Fruit fly (Drosophila melanogaster) whole organism, embryonic: ENCODE data around the gene Coq7.

Source experiments
- CG10654 ChIP-seq: fragments of 200-800 bp; sonication (Bioruptor generic); optimal IDR thresholded peaks from 2 replicates; lab custom pipeline; 2016; ENCODE audit warnings: missing biosample characterization, missing genetic modification characterization
- CG1233 ChIP-seq: fragments of 200-800 bp; sonication (Bioruptor generic); optimal IDR thresholded peaks from 4 replicates; lab custom pipeline; 2018; ENCODE audit warnings: missing biosample characterization, mild to moderate bottlenecking, missing genetic modification characterization
- CG12769 ChIP-seq: fragments of 200-800 bp; sonication (Bioruptor generic); optimal IDR thresholded peaks from 2 replicates; lab custom pipeline; 2019; ENCODE audit warnings: missing biosample characterization, mild to moderate bottlenecking, missing genetic modification characterization, moderate library complexity
- CG13624 ChIP-seq: fragments of 200-800 bp; sonication (Bioruptor generic); optimal IDR thresholded peaks from 2 replicates; lab custom pipeline; 2016; ENCODE audit warnings: missing biosample characterization, missing genetic modification characterization
- CG14710 ChIP-seq: fragments of 200-800 bp; sonication (Bioruptor generic); optimal IDR thresholded peaks from 3 replicates; lab custom pipeline; 2019; ENCODE audit warnings: missing biosample characterization, mild to moderate bottlenecking, missing genetic modification characterization, moderate library complexity
- CG1602 ChIP-seq: fragments of 200-800 bp; sonication (Bioruptor generic); optimal IDR thresholded peaks from 3 replicates; lab custom pipeline; 2016; ENCODE audit warnings: missing biosample characterization, missing genetic modification characterization
- CG16815 ChIP-seq: fragments of 200-800 bp; sonication (Bioruptor generic); optimal IDR thresholded peaks from 3 replicates; lab custom pipeline; 2017; ENCODE audit warnings: missing biosample characterization, mild to moderate bottlenecking, missing genetic modification characterization
- CG17912 ChIP-seq: fragments of 200-800 bp; sonication (Bioruptor generic); optimal IDR thresholded peaks from 2 replicates; lab custom pipeline; 2018; ENCODE audit warnings: missing biosample characterization, mild to moderate bottlenecking, missing genetic modification characterization
- CG18011 ChIP-seq: fragments of 200-800 bp; sonication (Bioruptor generic); optimal IDR thresholded peaks from 2 replicates; lab custom pipeline; 2017; ENCODE audit warnings: missing biosample characterization, missing genetic modification characterization, mild to moderate bottlenecking, moderate library complexity, missing genotype
- CG18262 ChIP-seq: fragments of 200-800 bp; optimal IDR thresholded peaks from 3 replicates; lab custom pipeline; 2019; ENCODE audit warnings: missing biosample characterization, mild to moderate bottlenecking, missing genetic modification characterization, moderate library complexity
- CG18619 ChIP-seq: fragments of 200-800 bp; sonication (Bioruptor generic); optimal IDR thresholded peaks from 3 replicates; lab custom pipeline; 2017; ENCODE audit warnings: missing biosample characterization, mild to moderate bottlenecking, missing genetic modification characterization
- CG2129 ChIP-seq: fragments of 200-800 bp; sonication (Bioruptor generic); IDR thresholded peaks from 2 replicates; pipeline ENCODE4 v1.3.6; 2022; ENCODE audit warnings: missing biosample characterization, missing genetic modification characterization; ENCODE audit not compliant: partially characterized antibody
- CG3163 ChIP-seq: fragments of 200-800 bp; sonication (Bioruptor generic); optimal IDR thresholded peaks from 3 replicates; lab custom pipeline; 2016; ENCODE audit warnings: missing biosample characterization, missing genetic modification characterization
- CG32767 ChIP-seq: fragments of 200-800 bp; sonication (Bioruptor generic); IDR thresholded peaks from 2 replicates; pipeline ENCODE4 v1.3.6; 2022; ENCODE audit warnings: missing biosample characterization, missing genetic modification characterization
- CG4820 ChIP-seq: fragments of 200-800 bp; sonication (Bioruptor generic); optimal IDR thresholded peaks from 3 replicates; lab custom pipeline; 2016; ENCODE audit warnings: missing biosample characterization, missing genetic modification characterization
- CG8359 ChIP-seq: fragments of 200-800 bp; sonication (Bioruptor generic); optimal IDR thresholded peaks from 2 replicates; lab custom pipeline; 2017; ENCODE audit warnings: missing biosample characterization, mild to moderate bottlenecking, missing genetic modification characterization, borderline replicate concordance
- CG9932 ChIP-seq: fragments of 200-800 bp; sonication (Bioruptor generic); IDR thresholded peaks from 2 replicates; pipeline ENCODE4 v1.3.6; 2022; ENCODE audit warnings: missing biosample characterization, missing genetic modification characterization
- D ChIP-seq, 2 experiments: fragments of 200-800 bp in 1 of 2; fragments of >200 bp in 1 of 2; sonication (Bioruptor generic) in 1 of 2; optimal IDR thresholded peaks; 2 replicates in 1 of 2; 3 replicates in 1 of 2; lab custom pipeline; 2017; ENCODE audit warnings: mild to moderate bottlenecking in 1 of 2, missing biosample characterization in 1 of 2, missing genetic modification characterization in 1 of 2, missing genetic modification reagents in 1 of 2
- D19A ChIP-seq: fragments of 200-800 bp; optimal IDR thresholded peaks from 3 replicates; lab custom pipeline; 2019; ENCODE audit warnings: missing biosample characterization, mild to moderate bottlenecking, missing genetic modification characterization, moderate library complexity
- Deaf1 ChIP-seq: fragments of 200-800 bp; optimal IDR thresholded peaks from 3 replicates; lab custom pipeline; 2019; ENCODE audit warnings: missing biosample characterization, mild to moderate bottlenecking, missing genetic modification characterization, moderate library complexity
- Dref ChIP-seq: fragments of 200-800 bp; sonication (Bioruptor generic); IDR thresholded peaks from 2 replicates; pipeline ENCODE4 v1.3.6; 2022; ENCODE audit warnings: missing biosample characterization, missing genetic modification characterization
- Fer1 ChIP-seq: fragments of 200-800 bp; sonication (Bioruptor generic); optimal IDR thresholded peaks from 2 replicates; lab custom pipeline; 2017; ENCODE audit warnings: missing biosample characterization, mild to moderate bottlenecking, missing genetic modification characterization
- HmgD ChIP-seq: fragments of 200-800 bp; sonication (Bioruptor generic); optimal IDR thresholded peaks from 3 replicates; lab custom pipeline; 2016; ENCODE audit warnings: missing biosample characterization, missing genetic modification characterization
- NK7.1 ChIP-seq: fragments of 200-800 bp; sonication (Bioruptor generic); optimal IDR thresholded peaks from 3 replicates; lab custom pipeline; 2016; ENCODE audit warnings: missing biosample characterization, missing genetic modification characterization
- Oaz ChIP-seq: fragments of 200-800 bp; sonication (Bioruptor generic); IDR thresholded peaks from 2 replicates; pipeline ENCODE4 v1.3.6; 2022; ENCODE audit warnings: missing biosample characterization, missing genetic modification characterization
- TFAM ChIP-seq: fragments of 200-800 bp; sonication (Bioruptor generic); optimal IDR thresholded peaks from 2 replicates; lab custom pipeline; 2017; ENCODE audit warnings: missing biosample characterization, missing genetic modification characterization, inconsistent platforms
- al ChIP-seq: fragments of 200-800 bp; sonication (Bioruptor generic); IDR thresholded peaks from 2 replicates; pipeline ENCODE4 v1.3.6; 2022; ENCODE audit warnings: missing biosample characterization, missing genetic modification characterization
- bab2 ChIP-seq: fragments of 200-800 bp; sonication (Bioruptor generic); optimal IDR thresholded peaks from 2 replicates; lab custom pipeline; 2016; ENCODE audit warnings: missing biosample characterization, missing genetic modification characterization
- dmrt99B ChIP-seq: fragments of 200-800 bp; sonication (Bioruptor generic); optimal IDR thresholded peaks from 2 replicates; lab custom pipeline; 2018; ENCODE audit warnings: missing biosample characterization, mild to moderate bottlenecking, missing genetic modification characterization, moderate library complexity
- esg ChIP-seq: fragments of 200-800 bp; sonication (Bioruptor generic); conservative IDR thresholded peaks from 2 replicates; pipeline ENCODE4 v1.3.6; 2022; ENCODE audit warnings: missing biosample characterization, missing genetic modification characterization
- eyg ChIP-seq: fragments of 200-800 bp; sonication (Bioruptor generic); optimal IDR thresholded peaks from 3 replicates; lab custom pipeline; 2016; ENCODE audit warnings: missing biosample characterization, missing genetic modification characterization
- grau ChIP-seq: fragments of 200-800 bp; optimal IDR thresholded peaks from 3 replicates; lab custom pipeline; 2019; ENCODE audit warnings: missing biosample characterization, mild to moderate bottlenecking, missing genetic modification characterization, moderate library complexity
- her ChIP-seq: fragments of 200-800 bp; sonication (Bioruptor generic); optimal IDR thresholded peaks from 2 replicates; lab custom pipeline; 2016; ENCODE audit warnings: missing biosample characterization, missing genetic modification characterization
- kni ChIP-seq: fragments of 200-800 bp; sonication (Bioruptor generic); optimal IDR thresholded peaks from 3 replicates; lab custom pipeline; 2017; ENCODE audit warnings: mild to moderate bottlenecking, missing biosample characterization, missing genetic modification reagents, missing genetic modification characterization
- nau ChIP-seq: fragments of 200-800 bp; sonication (Bioruptor generic); optimal IDR thresholded peaks from 3 replicates; lab custom pipeline; 2017; ENCODE audit warnings: missing biosample characterization, mild to moderate bottlenecking, missing genetic modification characterization, missing genetic modification reagents
- pfk ChIP-seq: fragments of 200-800 bp; sonication (Bioruptor generic); optimal IDR thresholded peaks from 2 replicates; lab custom pipeline; 2018; ENCODE audit warnings: missing biosample characterization, mild to moderate bottlenecking, missing genetic modification characterization, moderate library complexity
- pita ChIP-seq: fragments of 200-800 bp; sonication (Bioruptor generic); optimal IDR thresholded peaks from 2 replicates; lab custom pipeline; 2017; ENCODE audit warnings: missing biosample characterization, mild to moderate bottlenecking, missing genetic modification characterization
- sc ChIP-seq, 3 experiments: fragments of >200 bp in 2 of 3; fragments of 200-800 bp in 1 of 3; sonication (Bioruptor generic) in 1 of 3; optimal IDR thresholded peaks; 2 replicates in 2 of 3; 3 replicates in 1 of 3; lab custom pipeline; 2017; ENCODE audit warnings: mild to moderate bottlenecking in 1 of 3, missing biosample characterization in 1 of 3, missing genetic modification characterization in 1 of 3, missing genetic modification reagents in 1 of 3
- sima ChIP-seq: fragments of 200-800 bp; sonication (Bioruptor generic); optimal IDR thresholded peaks from 2 replicates; lab custom pipeline; 2016; ENCODE audit warnings: missing biosample characterization, missing genetic modification characterization
- slou ChIP-seq: fragments of 200-800 bp; sonication (Bioruptor generic); optimal IDR thresholded peaks from 3 replicates; lab custom pipeline; 2016; ENCODE audit warnings: missing biosample characterization, missing genetic modification characterization
- wor ChIP-seq: fragments of 200-800 bp; sonication (Bioruptor generic); IDR thresholded peaks from 2 replicates; pipeline ENCODE4 v1.3.6; 2022; ENCODE audit warnings: missing biosample characterization, missing genetic modification characterization
- yki ChIP-seq: fragments of >200 bp; optimal IDR thresholded peaks from 3 replicates; lab custom pipeline; 2018

The Coq7 gene

DNA sequence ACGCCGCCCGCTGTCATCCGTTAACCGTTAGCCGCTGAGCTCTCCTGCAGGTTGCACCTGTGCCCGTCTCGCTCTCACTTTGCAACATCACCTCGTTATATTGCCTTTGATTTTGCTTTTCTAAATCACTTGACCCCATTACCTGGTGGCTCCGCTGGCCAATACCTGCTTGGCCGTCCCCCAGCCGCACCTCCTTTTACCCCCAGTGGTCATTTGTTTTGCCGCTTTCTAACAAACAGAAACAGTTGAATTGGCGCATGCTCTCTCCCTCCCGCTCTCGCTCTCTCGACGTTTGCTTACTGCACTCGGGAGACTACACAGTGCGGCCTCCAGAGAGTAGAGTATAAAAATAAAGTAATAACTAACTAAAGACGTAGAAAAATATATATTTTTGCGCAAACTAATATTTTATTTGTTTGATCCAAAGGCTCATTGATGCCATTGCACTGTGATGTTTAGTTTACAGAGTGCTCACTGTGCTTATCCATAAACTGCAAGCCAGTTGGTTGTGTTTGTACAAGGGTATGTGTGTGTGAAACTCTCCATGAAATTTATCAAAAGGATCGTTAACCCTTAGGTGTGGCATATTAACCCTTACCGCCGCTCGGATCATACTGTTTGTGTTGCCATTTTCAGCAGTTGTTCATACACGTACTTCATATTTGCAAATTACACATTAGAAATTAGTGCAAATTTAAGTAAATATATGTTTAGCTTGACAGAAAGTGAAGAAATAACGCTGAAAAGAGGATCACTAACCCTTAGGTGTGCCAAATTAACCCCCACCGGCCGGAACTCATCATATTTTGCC lies 33.7 kb downstream of the Coq7 start (continued):
- TF ChIP-seq CG18619 (GFP tag; lab: Kevin White, UChicago) (peak; percentile 65), nau (GFP tag; lab: Kevin White, UChicago) (no peak), CG9932 (peak; percentile 89), CG18262 (tag; lab: Kevin White, UChicago) (peak; percentile 74), wor (GFP tag; lab: Robert Waterston, UW) (peak; percentile 83), CG10654 (GFP tag; lab: Kevin White, UChicago) (peak; percentile 46), Oaz (GFP tag; lab: Robert Waterston, UW) (no peak), NK7.1 (peak; percentile 40), kni (no peak), TFAM (peak; percentile 40), CG2129 (GFP tag; lab: Robert Waterston, UW) (no peak), CG8359 (GFP tag; lab: Kevin White, UChicago) (no peak), her (GFP tag; lab: Kevin White, UChicago) (peak; percentile 59), CG4820 (GFP tag; lab: Kevin White, UChicago) (peak; percentile 64), pita (GFP tag; lab: Kevin White, UChicago) (no peak), CG3163 (GFP tag; lab: Kevin White, UChicago) (peak; percentile 16), sc (optimal IDR thresholded peaks at IDR 0.05; lab: Kevin White, UChicago) (no peak), sc (GFP tag; optimal IDR thresholded peaks at IDR 0.05; lab: Kevin White, UChicago) (no peak), D (optimal IDR thresholded peaks at IDR 0.05; lab: Kevin White, UChicago) (no peak), D (GFP tag; optimal IDR thresholded peaks at IDR 0.05; lab: Kevin White, UChicago) (peak; percentile 45), CG18011 (GFP tag; lab: Kevin White, UChicago) (peak; percentile 20), yki (lab: Kevin White, UChicago) (peak; percentile 34), dmrt99B (no peak), CG32767 (peak; percentile 74), CG13624 (GFP tag; lab: Kevin White, UChicago) (peak; percentile 41), Deaf1 (no peak), HmgD (no peak), sima (GFP tag; lab: Kevin White, UChicago) (no peak), eyg (GFP tag; lab: Kevin White, UChicago) (no peak), al (GFP tag; lab: Robert Waterston, UW) (peak; percentile 76; the same call in 1 of the 2 replicates), CG14710 (tag; lab: Kevin White, UChicago) (peak; percentile 44), CG1602 (GFP tag; lab: Kevin White, UChicago) (peak; percentile 77), CG16815 (GFP tag; lab: Kevin White, UChicago) (peak; percentile 76), esg (GFP tag; lab: Robert Waterston, UW) (peak; percentile 85), pfk (GFP tag; lab: Kevin White, UChicago) (no peak), grau (peak; percentile 98), Fer1 (GFP tag; lab: Kevin White, UChicago) (peak; percentile 65), slou (no peak), CG17912 (GFP tag; lab: Kevin White, UChicago) (no peak), Dref (GFP tag; lab: Robert Waterston, UW) (0 out of 2 replicates have a peak, but pooled peaks have one; percentile 16), D19A (tag; lab: Kevin White, UChicago) (peak; percentile 78), bab2 (peak; percentile 73), CG1233 (GFP tag; lab: Kevin White, UChicago) (peak; percentile 46), CG12769 (no peak)
